Fruit fly (Drosophila melanogaster) whole organism, embryonic: ENCODE results near the gene 14-3-3epsilon.

Experiments
- Adf1 ChIP-seq: fragments of 200-800 bp; sonication (Bioruptor generic); IDR thresholded peaks from 2 replicates; pipeline ENCODE4 v1.3.6; 2022; ENCODE audit warnings: missing biosample characterization, missing genetic modification characterization
- Bgb ChIP-seq: fragments of 200-800 bp; sonication (Bioruptor generic); IDR thresholded peaks from 2 replicates; pipeline ENCODE4 v1.3.6; 2022; ENCODE audit warnings: missing biosample characterization, missing genetic modification characterization; ENCODE audit not compliant: partially characterized antibody
- CG11093 ChIP-seq: fragments of 200-800 bp; sonication (Bioruptor generic); IDR thresholded peaks from 3 replicates; pipeline ENCODE4 v1.3.6; 2022; ENCODE audit warnings: missing biosample characterization, missing genetic modification characterization
- CG12071 ChIP-seq: fragments of 200-800 bp; sonication (Bioruptor generic); optimal IDR thresholded peaks from 3 replicates; lab custom pipeline; 2018; ENCODE audit warnings: missing biosample characterization, mild to moderate bottlenecking, missing genetic modification characterization
- CG1233 ChIP-seq: fragments of 200-800 bp; sonication (Bioruptor generic); optimal IDR thresholded peaks from 4 replicates; lab custom pipeline; 2018; ENCODE audit warnings: missing biosample characterization, mild to moderate bottlenecking, missing genetic modification characterization
- CG15011 ChIP-seq: fragments of 200-800 bp; sonication (Bioruptor generic); optimal IDR thresholded peaks from 3 replicates; lab custom pipeline; 2018; ENCODE audit warnings: missing biosample characterization, mild to moderate bottlenecking, missing genetic modification characterization
- CG15269 ChIP-seq: fragments of 200-800 bp; sonication (Bioruptor generic); optimal IDR thresholded peaks from 2 replicates; lab custom pipeline; 2018; ENCODE audit warnings: missing biosample characterization, mild to moderate bottlenecking, missing genetic modification characterization, moderate library complexity
- CG15601 ChIP-seq: fragments of 200-800 bp; sonication (Bioruptor generic); optimal IDR thresholded peaks from 3 replicates; lab custom pipeline; 2019; ENCODE audit warnings: missing biosample characterization, mild to moderate bottlenecking, missing genetic modification characterization, moderate library complexity
- CG16815 ChIP-seq: fragments of 200-800 bp; sonication (Bioruptor generic); optimal IDR thresholded peaks from 3 replicates; lab custom pipeline; 2017; ENCODE audit warnings: missing biosample characterization, mild to moderate bottlenecking, missing genetic modification characterization
- CG16863 ChIP-seq: fragments of 200-800 bp; sonication (Bioruptor generic); optimal IDR thresholded peaks from 3 replicates; lab custom pipeline; 2016; ENCODE audit warnings: missing biosample characterization, missing genetic modification characterization
- CG17385 ChIP-seq: fragments of 200-800 bp; sonication (Bioruptor generic); optimal IDR thresholded peaks from 3 replicates; lab custom pipeline; 2018; ENCODE audit warnings: missing biosample characterization, mild to moderate bottlenecking, missing genetic modification characterization
- CG30431 ChIP-seq: fragments of 200-800 bp; sonication (Bioruptor generic); optimal IDR thresholded peaks from 2 replicates; lab custom pipeline; 2017; ENCODE audit warnings: missing biosample characterization, missing genetic modification characterization
- CG31224 ChIP-seq: fragments of 200-800 bp; sonication (Bioruptor generic); IDR thresholded peaks from 2 replicates; pipeline ENCODE4 v1.3.6; 2022; ENCODE audit warnings: missing biosample characterization, missing genetic modification characterization
- CG32532 ChIP-seq: fragments of 200-800 bp; sonication (Bioruptor generic); IDR thresholded peaks from 2 replicates; pipeline ENCODE4 v1.3.6; 2022; ENCODE audit warnings: missing biosample characterization, missing genetic modification characterization
- CG4328 ChIP-seq: fragments of 200-800 bp; sonication (Bioruptor generic); optimal IDR thresholded peaks from 3 replicates; lab custom pipeline; 2017; ENCODE audit warnings: missing biosample characterization, missing genetic modification reagents, missing genetic modification characterization
- CG5245 ChIP-seq: fragments of 200-800 bp; sonication (Bioruptor generic); optimal IDR thresholded peaks from 3 replicates; lab custom pipeline; 2016; ENCODE audit warnings: missing biosample characterization, missing genetic modification characterization
- CG8388 ChIP-seq: fragments of 200-800 bp; sonication (Bioruptor generic); optimal IDR thresholded peaks from 2 replicates; lab custom pipeline; 2019; ENCODE audit warnings: missing biosample characterization, mild to moderate bottlenecking, missing genetic modification characterization, moderate library complexity
- CTCF ChIP-seq: fragments of 200-800 bp; sonication (Bioruptor generic); optimal IDR thresholded peaks from 2 replicates; lab custom pipeline; 2017; ENCODE audit warnings: missing biosample characterization, mild to moderate bottlenecking, missing genetic modification characterization, moderate library complexity
- Camta ChIP-seq: fragments of 200-800 bp; sonication (Bioruptor generic); optimal IDR thresholded peaks from 2 replicates; lab custom pipeline; 2016; ENCODE audit warnings: missing biosample characterization, missing genetic modification characterization
- Chrac-16 ChIP-seq: fragments of 200-800 bp; sonication (Bioruptor generic); optimal IDR thresholded peaks from 3 replicates; lab custom pipeline; 2016; ENCODE audit warnings: missing biosample characterization, missing genetic modification characterization
- Dll ChIP-seq: fragments of 200-800 bp; sonication (Bioruptor generic); IDR thresholded peaks from 4 replicates; pipeline ENCODE4 v1.3.6; 2022; ENCODE audit warnings: missing biosample characterization, missing genetic modification characterization; ENCODE audit not compliant: partially characterized antibody
- Fer3 ChIP-seq: fragments of 200-800 bp; sonication (Bioruptor generic); optimal IDR thresholded peaks from 2 replicates; lab custom pipeline; 2018; ENCODE audit warnings: missing biosample characterization, mild to moderate bottlenecking, missing genetic modification characterization, moderate library complexity
- Gug ChIP-seq: fragments of 200-800 bp; sonication (Bioruptor generic); IDR thresholded peaks from 4 replicates; pipeline ENCODE4 v1.3.6; 2022; ENCODE audit warnings: missing biosample characterization, missing genetic modification characterization
- Hmr ChIP-seq: fragments of 200-800 bp; sonication (Bioruptor generic); optimal IDR thresholded peaks from 3 replicates; lab custom pipeline; 2017; ENCODE audit warnings: mild to moderate bottlenecking, missing biosample characterization, missing genetic modification reagents, missing genetic modification characterization
- Lpt ChIP-seq: fragments of >200 bp; optimal IDR thresholded peaks from 2 replicates; lab custom pipeline; 2018; ENCODE audit warnings: missing biosample characterization, missing genetic modification characterization
- Optix ChIP-seq: fragments of 200-800 bp; sonication (Bioruptor generic); IDR thresholded peaks from 3 replicates; pipeline ENCODE4 v1.3.6; 2022; ENCODE audit warnings: missing biosample characterization, missing genetic modification characterization
- Ptx1 ChIP-seq: fragments of 200-800 bp; sonication (Bioruptor generic); IDR thresholded peaks from 2 replicates; pipeline ENCODE4 v1.3.6; 2022; ENCODE audit warnings: missing biosample characterization, missing genetic modification characterization
- Sox100B ChIP-seq: fragments of 200-800 bp; sonication (Bioruptor generic); optimal IDR thresholded peaks from 3 replicates; lab custom pipeline; 2018; ENCODE audit warnings: missing biosample characterization, mild to moderate bottlenecking, missing genetic modification characterization
- Taf1 ChIP-seq: fragments of 200-800 bp; sonication (Bioruptor generic); IDR thresholded peaks from 2 replicates; pipeline ENCODE4 v1.3.6; 2022; ENCODE audit warnings: missing biosample characterization, missing genetic modification characterization
- YL-1 ChIP-seq: fragments of 200-800 bp; sonication (Bioruptor generic); optimal IDR thresholded peaks from 3 replicates; lab custom pipeline; 2017; ENCODE audit warnings: missing biosample characterization, mild to moderate bottlenecking, missing genetic modification characterization
- ac ChIP-seq: fragments of 200-800 bp; sonication (Bioruptor generic); optimal IDR thresholded peaks from 3 replicates; lab custom pipeline; 2017; ENCODE audit warnings: missing biosample characterization, mild to moderate bottlenecking, missing genetic modification characterization
- amos ChIP-seq: fragments of 200-800 bp; sonication (Bioruptor generic); IDR thresholded peaks from 2 replicates; pipeline ENCODE4 v1.3.6; 2022; ENCODE audit warnings: missing biosample characterization, missing genetic modification characterization; ENCODE audit not compliant: partially characterized antibody
- ara ChIP-seq: fragments of 200-800 bp; sonication (Bioruptor generic); IDR thresholded peaks from 2 replicates; pipeline ENCODE4 v1.3.6; 2022; ENCODE audit warnings: missing biosample characterization, missing genetic modification characterization
- bbx ChIP-seq: fragments of 200-800 bp; sonication (Bioruptor generic); IDR thresholded peaks from 2 replicates; pipeline ENCODE4 v1.3.6; 2022; ENCODE audit warnings: missing biosample characterization, missing genetic modification characterization; ENCODE audit not compliant: partially characterized antibody
- da ChIP-seq: fragments of 200-800 bp; sonication (Bioruptor generic); optimal IDR thresholded peaks from 2 replicates; lab custom pipeline; 2016; ENCODE audit warnings: missing biosample characterization, missing genetic modification characterization
- dati ChIP-seq: fragments of 200-800 bp; sonication (Bioruptor generic); IDR thresholded peaks from 2 replicates; pipeline ENCODE4 v1.3.6; 2022; ENCODE audit warnings: missing biosample characterization, missing genetic modification characterization
- emc ChIP-seq: fragments of 200-800 bp; sonication (Bioruptor generic); optimal IDR thresholded peaks from 2 replicates; lab custom pipeline; 2016; ENCODE audit warnings: missing biosample characterization, missing genetic modification characterization
- ewg ChIP-seq: fragments of 200-800 bp; sonication (Bioruptor generic); optimal IDR thresholded peaks from 3 replicates; lab custom pipeline; 2017; ENCODE audit warnings: mild to moderate bottlenecking, missing biosample characterization, missing genetic modification reagents, missing genetic modification characterization
- insv ChIP-seq, 2 experiments: fragments of 200-800 bp; sonication (Bioruptor generic); optimal IDR thresholded peaks; 3 replicates each; lab custom pipeline; 2016 to 2018; ENCODE audit warnings: missing biosample characterization in 2 of 2, missing genetic modification characterization in 2 of 2
- lov ChIP-seq, 2 experiments: fragments of 200-800 bp in 1 of 2; fragments of >200 bp in 1 of 2; sonication (Bioruptor generic) in 1 of 2; IDR thresholded peaks in 1 of 2; optimal IDR thresholded peaks in 1 of 2; 2 replicates in 1 of 2; 3 replicates in 1 of 2; pipeline versions ENCODE4 v1.3.6 to Lab custom; 2017 to 2022; ENCODE audit warnings: missing biosample characterization in 1 of 2, missing genetic modification characterization in 1 of 2
- maf-S ChIP-seq: fragments of 200-800 bp; sonication (Bioruptor generic); optimal IDR thresholded peaks from 2 replicates; lab custom pipeline; 2016; ENCODE audit warnings: missing biosample characterization, missing genetic modification characterization
- mam ChIP-seq: fragments of 200-800 bp; sonication (Bioruptor generic); optimal IDR thresholded peaks from 3 replicates; lab custom pipeline; 2016; ENCODE audit warnings: missing biosample characterization, missing genetic modification characterization
- nerfin-2 ChIP-seq: fragments of 200-800 bp; sonication (Bioruptor generic); IDR thresholded peaks from 2 replicates; pipeline ENCODE4 v1.3.6; 2022; ENCODE audit warnings: missing biosample characterization, missing genetic modification characterization; ENCODE audit not compliant: partially characterized antibody
- onecut ChIP-seq: fragments of 200-800 bp; sonication (Bioruptor generic); IDR thresholded peaks from 2 replicates; pipeline ENCODE4 v1.3.6; 2022; ENCODE audit warnings: missing biosample characterization, missing genetic modification characterization
- pan ChIP-seq, 4 experiments: fragments of >200 bp in 3 of 4; fragments of 200-800 bp in 1 of 4; sonication (Bioruptor generic) in 1 of 4; optimal IDR thresholded peaks in 3 of 4; IDR thresholded peaks in 1 of 4; 2 replicates each; pipeline versions ENCODE4 v1.3.6 to Lab custom; 2017 to 2022; ENCODE audit warnings: missing biosample characterization in 2 of 4, missing genetic modification characterization in 2 of 4, mixed read lengths in 1 of 4
- sim ChIP-seq: fragments of 200-800 bp; sonication (Bioruptor generic); IDR thresholded peaks from 2 replicates; pipeline ENCODE4 v1.3.6; 2022; ENCODE audit warnings: missing biosample characterization, missing genetic modification characterization
- sna ChIP-seq: fragments of 200-800 bp; sonication (Bioruptor generic); IDR thresholded peaks from 2 replicates; pipeline ENCODE4 v1.3.6; 2022; ENCODE audit warnings: missing biosample characterization, missing genetic modification characterization; ENCODE audit not compliant: partially characterized antibody
- trem ChIP-seq: fragments of 200-800 bp; optimal IDR thresholded peaks from 3 replicates; lab custom pipeline; 2019; ENCODE audit warnings: missing biosample characterization, mild to moderate bottlenecking, missing genetic modification characterization, moderate library complexity
- zfh1 ChIP-seq: fragments of 200-800 bp; sonication (Bioruptor generic); IDR thresholded peaks from 3 replicates; pipeline ENCODE4 v1.3.6; 2022; ENCODE audit warnings: missing biosample characterization, missing genetic modification characterization

Gene 14-3-3epsilon

DNA sequence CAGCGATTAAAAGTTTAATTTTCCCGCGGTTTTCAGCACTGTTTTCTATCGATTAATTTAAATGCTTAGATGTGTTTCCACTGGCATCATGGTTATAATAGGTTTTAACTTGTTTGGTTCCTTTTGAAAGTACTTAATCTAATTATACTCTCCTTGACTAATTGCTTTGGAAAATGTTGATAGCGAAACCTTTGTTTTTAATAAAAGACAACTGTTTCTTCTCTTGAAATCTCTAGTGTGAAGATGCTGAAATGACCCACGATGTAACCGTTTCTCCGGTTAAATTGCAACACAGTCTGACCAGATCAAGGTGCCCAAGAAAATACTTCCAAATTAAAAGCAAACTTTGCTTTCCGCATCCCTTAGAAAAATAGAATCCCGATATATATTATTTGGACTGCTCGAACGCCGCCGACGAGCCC lies 56.6 kb downstream of the 14-3-3epsilon start, which contains the start of gene Dlc90F (continued):
- TF ChIP-seq CG32532 (GFP tag; lab: Robert Waterston, UW) (peak; percentile 84), Optix (GFP tag; lab: Robert Waterston, UW) (peak; percentile 55; the same call in 2 of the 3 replicates), amos (0 out of 2 replicates have a peak, but pooled peaks have one; percentile 47), Gug (peak; percentile 76; the same call in 3 of the 4 replicates), Adf1 (GFP tag; lab: Robert Waterston, UW) (peak; percentile 14; the same call in 1 of the 2 replicates), sna (GFP tag; lab: Robert Waterston, UW) (peak; percentile 12; the same call in 1 of the 2 replicates), bbx (GFP tag; lab: Robert Waterston, UW) (peak; percentile 9; the same call in 1 of the 2 replicates), CG5245 (GFP tag; lab: Kevin White, UChicago) (peak; percentile 23), Bgb (GFP tag; lab: Robert Waterston, UW) (peak; percentile 9; the same call in 1 of the 2 replicates), CG31224 (GFP tag; lab: Robert Waterston, UW) (peak; percentile 71), ewg (GFP tag; lab: Kevin White, UChicago) (peak; percentile 66), Dll (GFP tag; lab: Robert Waterston, UW) (peak; percentile 65; the same call in 2 of the 4 replicates), maf-S (GFP tag; lab: Kevin White, UChicago) (peak; percentile 75), ac (GFP tag; lab: Kevin White, UChicago) (no peak), Chrac-16 (peak; percentile 84), sim (GFP tag; lab: Robert Waterston, UW) (no peak), onecut (GFP tag; lab: Robert Waterston, UW) (peak; percentile 57), CG30431 (GFP tag; lab: Kevin White, UChicago) (peak; percentile 61), YL-1 (peak; percentile 18), lov (optimal IDR thresholded peaks at IDR 0.05; lab: Kevin White, UChicago) (no peak), lov (GFP tag; IDR thresholded peaks at IDR 0.05; lab: Robert Waterston, UW) (no peak), ara (GFP tag; lab: Robert Waterston, UW) (peak; percentile 66; the same call in 1 of the 2 replicates), CG4328 (GFP tag; lab: Kevin White, UChicago) (peak; percentile 17), Hmr (GFP tag; lab: Kevin White, UChicago) (peak; percentile 84), Fer3 (tag; lab: Kevin White, UChicago) (peak; percentile 60), CG16815 (GFP tag; lab: Kevin White, UChicago) (peak; percentile 64), CG11093 (peak; percentile 66; the same call in 2 of the 3 replicates), emc (peak; percentile 64), Sox100B (GFP tag; lab: Kevin White, UChicago) (no peak), CG17385 (GFP tag; lab: Kevin White, UChicago) (peak; percentile 32), Taf1 (GFP tag; lab: Robert Waterston, UW) (peak; percentile 53; the same call in 1 of the 2 replicates), CG15601 (tag; lab: Kevin White, UChicago) (peak; percentile 80), CG15269 (tag; lab: Kevin White, UChicago) (no peak), insv (GFP tag; optimal IDR thresholded peaks at IDR 0.05; lab: Kevin White, UChicago) (peak in 1 of 2 experiments; percentile 19), CTCF (GFP tag; lab: Kevin White, UChicago) (no peak), trem (tag; lab: Kevin White, UChicago) (peak; percentile 83), zfh1 (GFP tag; lab: Robert Waterston, UW) (peak; percentile 85), Ptx1 (GFP tag; lab: Robert Waterston, UW) (peak; percentile 90), Lpt (GFP tag; lab: Kevin White, UChicago) (no peak), dati (GFP tag; lab: Robert Waterston, UW) (no peak), pan (optimal IDR thresholded peaks at IDR 0.05; lab: Kevin White, UChicago) (no peak), pan (GFP tag; optimal IDR thresholded peaks at IDR 0.05 in 1 of 2, IDR thresholded peaks at IDR 0.05 in 1 of 2) (peak in 1 of 2 experiments; percentile 81), nerfin-2 (GFP tag; lab: Robert Waterston, UW) (no peak), CG15011 (GFP tag; lab: Kevin White, UChicago) (no peak), mam (GFP tag; lab: Kevin White, UChicago) (peak; percentile 85), da (GFP tag; lab: Kevin White, UChicago) (no peak), CG16863 (peak; percentile 41), CG1233 (GFP tag; lab: Kevin White, UChicago) (peak; percentile 34), CG12071 (GFP tag; lab: Kevin White, UChicago) (no peak), CG8388 (GFP tag; lab: Kevin White, UChicago) (peak; percentile 72), Camta (GFP tag; lab: Kevin White, UChicago) (peak; percentile 78)
